Fruit fly (Drosophila melanogaster) whole organism, embryonic: Measurements from ENCODE around the gene flw.

Source experiments
- ATbp ChIP-seq: fragments of 200-800 bp; sonication (Bioruptor generic); optimal IDR thresholded peaks from 2 replicates; lab custom pipeline; 2017; ENCODE audit warnings: missing biosample characterization, mild to moderate bottlenecking, missing genetic modification characterization, missing genetic modification reagents
- Asciz ChIP-seq: fragments of 200-800 bp; sonication (Bioruptor generic); optimal IDR thresholded peaks from 2 replicates; lab custom pipeline; 2017; ENCODE audit warnings: missing biosample characterization, mild to moderate bottlenecking, missing genetic modification characterization, missing genetic modification reagents
- Blimp-1 ChIP-seq: fragments of 200-800 bp; sonication (Bioruptor generic); optimal IDR thresholded peaks from 3 replicates; lab custom pipeline; 2018; ENCODE audit warnings: missing biosample characterization, missing genetic modification characterization, mild to moderate bottlenecking, moderate library complexity, missing genetic modification reagents
- CG10462 ChIP-seq: fragments of 200-800 bp; sonication (Bioruptor generic); optimal IDR thresholded peaks from 2 replicates; lab custom pipeline; 2016; ENCODE audit warnings: missing biosample characterization, missing genetic modification characterization
- CG15479 ChIP-seq: fragments of 200-800 bp; sonication (Bioruptor generic); optimal IDR thresholded peaks from 3 replicates; lab custom pipeline; 2019; ENCODE audit warnings: missing biosample characterization, mild to moderate bottlenecking, missing genetic modification characterization, moderate library complexity
- CG1603 ChIP-seq: fragments of 200-800 bp; sonication (Bioruptor generic); optimal IDR thresholded peaks from 2 replicates; lab custom pipeline; 2019; ENCODE audit warnings: missing biosample characterization, mild to moderate bottlenecking, missing genetic modification characterization, moderate library complexity
- CG16863 ChIP-seq: fragments of 200-800 bp; sonication (Bioruptor generic); optimal IDR thresholded peaks from 3 replicates; lab custom pipeline; 2016; ENCODE audit warnings: missing biosample characterization, missing genetic modification characterization
- CG17328 ChIP-seq: fragments of 200-800 bp; sonication (Bioruptor generic); IDR thresholded peaks from 2 replicates; pipeline ENCODE4 v1.3.6; 2022; ENCODE audit warnings: missing biosample characterization, missing genetic modification characterization
- CG2678 ChIP-seq: fragments of 200-800 bp; sonication (Bioruptor generic); optimal IDR thresholded peaks from 3 replicates; lab custom pipeline; 2019; ENCODE audit warnings: missing biosample characterization, mild to moderate bottlenecking, missing genetic modification characterization, moderate library complexity
- CG2889 ChIP-seq: fragments of 200-800 bp; sonication (Bioruptor generic); IDR thresholded peaks from 3 replicates; pipeline ENCODE4 v1.3.6; 2022; ENCODE audit warnings: missing biosample characterization, missing genetic modification characterization
- CG34422 ChIP-seq: fragments of 200-800 bp; sonication (Bioruptor generic); IDR thresholded peaks from 3 replicates; pipeline ENCODE4 v1.3.6; 2022; ENCODE audit warnings: missing biosample characterization, missing genetic modification characterization
- CG6791 ChIP-seq: fragments of 200-800 bp; sonication (Bioruptor generic); IDR thresholded peaks from 3 replicates; pipeline ENCODE4 v1.3.6; 2022; ENCODE audit warnings: missing biosample characterization, missing genetic modification characterization; ENCODE audit not compliant: partially characterized antibody
- CrebB ChIP-seq: fragments of 200-800 bp; sonication (Bioruptor generic); optimal IDR thresholded peaks from 3 replicates; lab custom pipeline; 2018; ENCODE audit warnings: missing biosample characterization, mild to moderate bottlenecking, missing genetic modification characterization
- D ChIP-seq, 2 experiments: fragments of 200-800 bp in 1 of 2; fragments of >200 bp in 1 of 2; sonication (Bioruptor generic) in 1 of 2; optimal IDR thresholded peaks; 2 replicates in 1 of 2; 3 replicates in 1 of 2; lab custom pipeline; 2017; ENCODE audit warnings: mild to moderate bottlenecking in 1 of 2, missing biosample characterization in 1 of 2, missing genetic modification characterization in 1 of 2, missing genetic modification reagents in 1 of 2
- Elba2 ChIP-seq: fragments of 200-800 bp; sonication (Bioruptor generic); optimal IDR thresholded peaks from 3 replicates; lab custom pipeline; 2016; ENCODE audit warnings: missing biosample characterization, missing genetic modification characterization
- Ets65A ChIP-seq: fragments of 200-800 bp; sonication (Bioruptor generic); peaks from one replicate; lab custom pipeline; 2016; ENCODE audit warnings: missing biosample characterization, missing genetic modification characterization
- H15 ChIP-seq: fragments of 200-800 bp; sonication (Bioruptor generic); IDR thresholded peaks from 3 replicates; pipeline ENCODE4 v1.3.6; 2022; ENCODE audit warnings: missing biosample characterization, missing genetic modification characterization
- Lpt ChIP-seq: fragments of >200 bp; optimal IDR thresholded peaks from 2 replicates; lab custom pipeline; 2018; ENCODE audit warnings: missing biosample characterization, missing genetic modification characterization
- Max ChIP-seq: fragments of 200-800 bp; sonication (Bioruptor generic); optimal IDR thresholded peaks from 2 replicates; lab custom pipeline; 2016; ENCODE audit warnings: missing biosample characterization, mild to moderate bottlenecking, missing genetic modification characterization
- Med ChIP-seq: fragments of 200-800 bp; sonication (Bioruptor generic); peaks from one replicate; lab custom pipeline; 2016; ENCODE audit warnings: missing biosample characterization, missing genetic modification characterization, mild to moderate bottlenecking, inconsistent platforms, moderate library complexity
- Myb ChIP-seq: fragments of 200-800 bp; sonication (Bioruptor generic); optimal IDR thresholded peaks from 2 replicates; lab custom pipeline; 2016; ENCODE audit warnings: missing biosample characterization, missing genetic modification characterization
- Pdp1 ChIP-seq, 2 experiments: fragments of 200-800 bp; sonication (Bioruptor generic); optimal IDR thresholded peaks; 3 replicates each; lab custom pipeline; 2016; ENCODE audit warnings: missing biosample characterization in 2 of 2, missing genetic modification characterization in 2 of 2, mild to moderate bottlenecking in 1 of 2, moderate library complexity in 1 of 2
- Xrp1 ChIP-seq: fragments of 200-800 bp; sonication (Bioruptor generic); IDR thresholded peaks from 2 replicates; pipeline ENCODE4 v1.3.6; 2022; ENCODE audit warnings: missing biosample characterization, missing genetic modification characterization
- ara ChIP-seq: fragments of 200-800 bp; sonication (Bioruptor generic); IDR thresholded peaks from 2 replicates; pipeline ENCODE4 v1.3.6; 2022; ENCODE audit warnings: missing biosample characterization, missing genetic modification characterization
- bbx ChIP-seq: fragments of 200-800 bp; sonication (Bioruptor generic); IDR thresholded peaks from 2 replicates; pipeline ENCODE4 v1.3.6; 2022; ENCODE audit warnings: missing biosample characterization, missing genetic modification characterization; ENCODE audit not compliant: partially characterized antibody
- chm ChIP-seq: fragments of 200-800 bp; sonication (Bioruptor generic); IDR thresholded peaks from 2 replicates; pipeline ENCODE4 v1.3.6; 2022; ENCODE audit warnings: missing biosample characterization, missing genetic modification characterization
- dmrt11E ChIP-seq: fragments of 200-800 bp; sonication (Bioruptor generic); optimal IDR thresholded peaks from 3 replicates; lab custom pipeline; 2018; ENCODE audit warnings: missing biosample characterization, mild to moderate bottlenecking, missing genetic modification characterization, moderate library complexity
- dpn ChIP-seq, 2 experiments: fragments of 200-800 bp; sonication (Bioruptor generic); optimal IDR thresholded peaks; 3 replicates each; lab custom pipeline; 2016; ENCODE audit warnings: missing biosample characterization in 2 of 2, missing genetic modification characterization in 2 of 2
- ftz-f1 ChIP-seq: fragments of 200-800 bp; sonication (Bioruptor generic); optimal IDR thresholded peaks from 2 replicates; lab custom pipeline; 2016; ENCODE audit warnings: missing biosample characterization, missing genetic modification characterization
- gem ChIP-seq: fragments of 200-800 bp; sonication (Bioruptor generic); optimal IDR thresholded peaks from 2 replicates; lab custom pipeline; 2019; ENCODE audit warnings: missing biosample characterization, mild to moderate bottlenecking, missing genetic modification characterization, moderate library complexity
- grn ChIP-seq: fragments of 200-800 bp; sonication (Bioruptor generic); optimal IDR thresholded peaks from 3 replicates; lab custom pipeline; 2017; ENCODE audit warnings: missing biosample characterization, missing genetic modification characterization
- klu ChIP-seq: fragments of 200-800 bp; sonication (Bioruptor generic); IDR thresholded peaks from 2 replicates; pipeline ENCODE4 v1.3.6; 2022; ENCODE audit warnings: missing biosample characterization, missing genetic modification characterization
- lab ChIP-seq: fragments of 200-800 bp; sonication (Bioruptor generic); optimal IDR thresholded peaks from 3 replicates; lab custom pipeline; 2017; ENCODE audit warnings: missing biosample characterization, missing genetic modification characterization, mild to moderate bottlenecking, moderate library complexity, missing genetic modification reagents
- sd ChIP-seq: fragments of 200-800 bp; sonication (Bioruptor generic); optimal IDR thresholded peaks from 3 replicates; lab custom pipeline; 2018; ENCODE audit warnings: missing biosample characterization, mild to moderate bottlenecking, missing genetic modification characterization, moderate library complexity
- sens ChIP-seq: fragments of 200-800 bp; sonication (Bioruptor generic); peaks from one replicate; lab custom pipeline; 2016; ENCODE audit warnings: missing biosample characterization, missing genetic modification characterization
- so ChIP-seq: fragments of 200-800 bp; sonication (Bioruptor generic); IDR thresholded peaks from 3 replicates; pipeline ENCODE4 v1.3.6; 2022; ENCODE audit warnings: missing biosample characterization, missing genetic modification characterization
- stc ChIP-seq: fragments of 200-800 bp; sonication (Bioruptor generic); IDR thresholded peaks from 2 replicates; pipeline ENCODE4 v1.3.6; 2022; ENCODE audit warnings: missing biosample characterization, missing genetic modification characterization
- sug ChIP-seq: fragments of 200-800 bp; optimal IDR thresholded peaks from 2 replicates; lab custom pipeline; 2019; ENCODE audit warnings: missing biosample characterization, mild to moderate bottlenecking, missing genetic modification characterization, moderate library complexity
- unpg ChIP-seq: fragments of 200-800 bp; sonication (Bioruptor generic); optimal IDR thresholded peaks from 3 replicates; lab custom pipeline; 2018; ENCODE audit warnings: missing biosample characterization, mild to moderate bottlenecking, missing genetic modification characterization, moderate library complexity
- zf30C ChIP-seq: fragments of 200-800 bp; sonication (Bioruptor generic); optimal IDR thresholded peaks from 3 replicates; lab custom pipeline; 2018; ENCODE audit warnings: missing biosample characterization, mild to moderate bottlenecking, missing genetic modification characterization

flw gene

dm6 chrX:10364556-10365227 lies 21.1 kb upstream of the flw start:
- TF ChIP-seq D (optimal IDR thresholded peaks at IDR 0.05; lab: Kevin White, UChicago) (no peak), D (GFP tag; optimal IDR thresholded peaks at IDR 0.05; lab: Kevin White, UChicago) (peak; percentile 7), so (0 out of 3 replicates have a peak, but pooled peaks have one; percentile 15), gem (tag; lab: Kevin White, UChicago) (peak; percentile 14), ftz-f1 (no peak), Myb (peak; percentile 8), grn (GFP tag; lab: Kevin White, UChicago) (peak; percentile 63), dpn (GFP tag; optimal IDR thresholded peaks at IDR 0.05; lab: Kevin White, UChicago) (no peak), lab (GFP tag; lab: Kevin White, UChicago) (peak; percentile 20), H15 (GFP tag; lab: Robert Waterston, UW) (0 out of 3 replicates have a peak, but pooled peaks have one; percentile 15), dmrt11E (tag; lab: Kevin White, UChicago) (peak; percentile 23), Blimp-1 (GFP tag; lab: Kevin White, UChicago) (peak; percentile 19), sens (peak; percentile 57), CG15479 (no peak), zf30C (GFP tag; lab: Kevin White, UChicago) (peak; percentile 44), Elba2 (peak; percentile 96), ATbp (peak; percentile 30), Ets65A (GFP tag; lab: Kevin White, UChicago) (peak; percentile 43), CG2678 (tag; lab: Kevin White, UChicago) (peak; percentile 3), Xrp1 (GFP tag; lab: Robert Waterston, UW) (peak; percentile 26; the same call in 1 of the 2 replicates), Med (GFP tag; lab: Kevin White, UChicago) (peak; percentile 34), CG6791 (GFP tag; lab: Robert Waterston, UW) (no peak), Max (no peak), CrebB (tag; lab: Kevin White, UChicago) (no peak), CG16863 (GFP tag; lab: Kevin White, UChicago) (peak; percentile 3), CG34422 (GFP tag; lab: Robert Waterston, UW) (no peak), CG10462 (GFP tag; lab: Kevin White, UChicago) (peak; percentile 6), CG1603 (tag; lab: Kevin White, UChicago) (peak; percentile 22), Asciz (GFP tag; lab: Kevin White, UChicago) (peak; percentile 6), CG17328 (no peak), Pdp1 (GFP tag; optimal IDR thresholded peaks at IDR 0.05; lab: Kevin White, UChicago) (peak in 1 of 2 experiments; percentile 30), sug (tag; lab: Kevin White, UChicago) (peak; percentile 32), stc (GFP tag; lab: Robert Waterston, UW) (no peak), CG2889 (0 out of 3 replicates have a peak, but pooled peaks have one; percentile 27), sd (tag; lab: Kevin White, UChicago) (peak; percentile 3), klu (GFP tag; lab: Robert Waterston, UW) (no peak), chm (GFP tag; lab: Robert Waterston, UW) (no peak), unpg (GFP tag; lab: Kevin White, UChicago) (peak; percentile 21), ara (GFP tag; lab: Robert Waterston, UW) (0 out of 2 replicates have a peak, but pooled peaks have one; percentile 17), bbx (peak; percentile 6; the same call in 1 of the 2 replicates), Lpt (no peak)
